Fruit fly (Drosophila melanogaster) whole organism, wandering third instar larva: ENCODE measurements around the gene plh.

Experiments used
- Abd-B ChIP-seq: fragments of >200 bp; optimal IDR thresholded peaks from 2 replicates; lab custom pipeline; 2017; ENCODE audit warnings: missing biosample characterization, missing genetic modification characterization
- CG32264 ChIP-seq: fragments of 200-800 bp; sonication (Bioruptor generic); optimal IDR thresholded peaks from 2 replicates; lab custom pipeline; 2016; ENCODE audit warnings: missing biosample characterization, missing genetic modification characterization
- CG9705 ChIP-seq: fragments of 200-800 bp; sonication (Bioruptor generic); optimal IDR thresholded peaks from 2 replicates; lab custom pipeline; 2018; ENCODE audit warnings: missing biosample characterization, mild to moderate bottlenecking, missing genetic modification characterization
- CrebA ChIP-seq: fragments of 200-800 bp; sonication (Bioruptor generic); optimal IDR thresholded peaks from 2 replicates; lab custom pipeline; 2016; ENCODE audit warnings: missing biosample characterization, mild to moderate bottlenecking, missing genetic modification characterization, borderline replicate concordance
- Dfd ChIP-seq: fragments of >200 bp; optimal IDR thresholded peaks from 2 replicates; lab custom pipeline; 2017; ENCODE audit warnings: missing biosample characterization, missing genetic modification characterization
- Dif ChIP-seq: fragments of 200-275, 200-300 bp; sonication (Bioruptor generic); optimal IDR thresholded peaks from 2 replicates; lab custom pipeline; 2018; ENCODE audit warnings: missing biosample characterization, missing genetic modification characterization; ENCODE audit not compliant: partially characterized antibody
- HLH106 ChIP-seq: fragments of 200-800 bp; optimal IDR thresholded peaks from 3 replicates; lab custom pipeline; 2019; ENCODE audit warnings: missing biosample characterization, mild to moderate bottlenecking, missing genetic modification characterization, moderate library complexity
- Hnf4 ChIP-seq: fragments of 200-800 bp; sonication (Bioruptor generic); optimal IDR thresholded peaks from 2 replicates; lab custom pipeline; 2016; ENCODE audit warnings: missing biosample characterization, mild to moderate bottlenecking, missing genetic modification characterization
- Hr83 ChIP-seq: fragments of 200-300 bp; sonication (Bioruptor generic); optimal IDR thresholded peaks from 2 replicates; lab custom pipeline; 2016; ENCODE audit warnings: missing biosample characterization, mild to moderate bottlenecking, missing genetic modification characterization, moderate library complexity; ENCODE audit not compliant: poor library complexity, severe bottlenecking
- Jra ChIP-seq: sonication (Bioruptor generic); optimal IDR thresholded peaks from 2 replicates; lab custom pipeline; 2016; ENCODE audit warnings: missing biosample characterization, missing genetic modification characterization
- Mio ChIP-seq: sonication (Bioruptor generic); optimal IDR thresholded peaks from 2 replicates; lab custom pipeline; 2016; ENCODE audit warnings: missing biosample characterization, missing genetic modification characterization
- Myc ChIP-seq: fragments of >200 bp; optimal IDR thresholded peaks from 2 replicates; lab custom pipeline; 2017
- N ChIP-seq: fragments of >200 bp; optimal IDR thresholded peaks from 2 replicates; lab custom pipeline; 2018; ENCODE audit warnings: missing biosample characterization, missing external identifiers, missing genetic modification characterization
- Rel ChIP-seq, 2 experiments: fragments of 200-800 bp; sonication (Bioruptor generic) in 1 of 2; optimal IDR thresholded peaks; 2 replicates in 1 of 2; 3 replicates in 1 of 2; lab custom pipeline; 2016 to 2019; ENCODE audit warnings: mild to moderate bottlenecking in 2 of 2, missing biosample characterization in 2 of 2, missing genetic modification characterization in 2 of 2, moderate library complexity in 1 of 2
- Sp1 ChIP-seq: fragments of 200-800 bp; sonication (Bioruptor generic); optimal IDR thresholded peaks from 3 replicates; lab custom pipeline; 2019; ENCODE audit warnings: missing biosample characterization, mild to moderate bottlenecking, missing genetic modification characterization, moderate library complexity
- Vsx2 ChIP-seq: fragments of 200-300, 225-300 bp; sonication (Bioruptor generic); optimal IDR thresholded peaks from 2 replicates; lab custom pipeline; 2018; ENCODE audit warnings: missing biosample characterization, missing genetic modification characterization; ENCODE audit not compliant: partially characterized antibody
- br ChIP-seq: fragments of 200-800 bp; sonication (Bioruptor generic); optimal IDR thresholded peaks from 2 replicates; lab custom pipeline; 2016; ENCODE audit warnings: missing biosample characterization, missing genetic modification characterization
- dl ChIP-seq, 2 experiments: fragments of 175-275, 200-275 bp in 1 of 2; fragments of 200-275 bp in 1 of 2; sonication (Bioruptor generic); optimal IDR thresholded peaks; lab custom pipeline; 2018; ENCODE audit warnings: mild to moderate bottlenecking in 2 of 2, missing biosample characterization in 2 of 2, missing genetic modification characterization in 2 of 2, moderate library complexity in 2 of 2; ENCODE audit not compliant: partially characterized antibody in 2 of 2, insufficient read depth in 1 of 2
- dmrt93B ChIP-seq: fragments of 200-800 bp; sonication (Bioruptor generic); optimal IDR thresholded peaks from 2 replicates; lab custom pipeline; 2018; ENCODE audit warnings: missing biosample characterization, mild to moderate bottlenecking, missing genetic modification characterization
- ey ChIP-seq: fragments of 200-800 bp; sonication (Bioruptor generic); optimal IDR thresholded peaks from 2 replicates; lab custom pipeline; 2016; ENCODE audit warnings: missing biosample characterization, missing genetic modification characterization
- h ChIP-seq: fragments of 200-800 bp; sonication (Bioruptor generic); optimal IDR thresholded peaks from 3 replicates; lab custom pipeline; 2016; ENCODE audit warnings: missing biosample characterization, mild to moderate bottlenecking, missing genetic modification characterization
- jim ChIP-seq: fragments of 175-275, 200-325 bp; sonication (Bioruptor generic); optimal IDR thresholded peaks from 2 replicates; lab custom pipeline; 2016; ENCODE audit warnings: missing biosample characterization, mild to moderate bottlenecking, missing genetic modification characterization
- lola ChIP-seq: fragments of >200 bp; optimal IDR thresholded peaks from 2 replicates; lab custom pipeline; 2017; ENCODE audit warnings: missing biosample characterization, missing genetic modification characterization
- pan ChIP-seq: fragments of >200 bp; optimal IDR thresholded peaks from 2 replicates; lab custom pipeline; 2017
- rgr ChIP-seq: fragments of 200-800 bp; sonication (Bioruptor generic); optimal IDR thresholded peaks from 3 replicates; lab custom pipeline; 2016; ENCODE audit warnings: missing biosample characterization, mild to moderate bottlenecking, missing genetic modification characterization
- sv ChIP-seq: fragments of 200-800 bp; sonication (Bioruptor generic); optimal IDR thresholded peaks from 3 replicates; lab custom pipeline; 2016; ENCODE audit warnings: missing biosample characterization, missing genetic modification characterization
- tai ChIP-seq: sonication (Bioruptor generic); optimal IDR thresholded peaks from 2 replicates; lab custom pipeline; 2016; ENCODE audit warnings: missing biosample characterization, missing genetic modification characterization
- woc ChIP-seq: sonication (Bioruptor generic); optimal IDR thresholded peaks from 2 replicates; lab custom pipeline; 2016; ENCODE audit warnings: missing biosample characterization, mild to moderate bottlenecking, missing genetic modification characterization

The plh gene

DNA sequence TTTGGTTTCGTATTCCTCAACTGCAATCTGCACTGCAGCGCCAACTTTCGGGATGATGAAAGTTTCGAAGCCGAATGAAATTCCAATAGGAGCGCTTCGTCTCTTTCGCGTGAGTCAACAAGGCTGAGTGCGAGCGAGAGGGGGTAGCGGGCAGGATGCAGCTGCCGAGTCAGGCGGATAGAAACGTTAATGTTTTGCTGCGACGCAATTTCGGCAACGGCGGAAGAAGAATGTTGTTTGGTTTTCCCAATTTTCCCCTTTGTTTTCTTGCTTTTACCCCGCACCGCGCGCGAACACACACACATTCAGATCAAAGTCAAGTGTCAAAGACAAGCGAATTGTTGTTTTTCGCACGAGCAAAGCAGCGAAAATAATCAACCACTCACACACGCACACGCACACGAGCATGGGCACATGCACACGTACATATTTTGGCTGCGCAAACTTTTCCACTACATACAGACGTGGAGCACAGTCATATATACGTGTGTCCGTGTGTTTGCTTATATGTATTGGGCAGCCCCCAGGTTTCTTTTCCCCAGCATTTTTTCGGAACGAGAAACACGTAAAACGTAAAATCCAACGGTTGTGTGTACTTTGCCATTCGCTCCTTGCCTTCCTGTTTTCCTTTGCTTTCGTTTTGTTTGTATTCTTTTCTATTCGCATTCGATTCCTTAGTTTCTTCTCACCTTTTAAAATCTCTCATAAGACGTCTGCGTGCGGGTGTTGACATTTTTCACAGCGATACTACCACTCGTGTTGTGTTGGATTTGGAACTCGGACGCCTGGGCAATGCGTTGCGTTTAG, 58.9 kb downstream of the plh start:
- peak; percentile 64 for TF ChIP-seq h (GFP tag; lab: Kevin White, UChicago)
- peak; percentile 18 for TF ChIP-seq rgr
- no peak for TF ChIP-seq Sp1 (GFP tag; lab: Kevin White, UChicago)
- no peak for TF ChIP-seq lola (GFP tag; lab: Kevin White, UChicago)
- TF ChIP-seq Vsx2 (GFP tag; lab: Kevin White, UChicago) = no peak
- TF ChIP-seq pan (lab: Kevin White, UChicago) = no peak
- no peak for TF ChIP-seq Myc (lab: Kevin White, UChicago)
- no peak for TF ChIP-seq Rel (GFP tag; optimal IDR thresholded peaks at IDR 0.05; lab: Kevin White, UChicago)
- peak; percentile 73 for TF ChIP-seq Rel (tag; optimal IDR thresholded peaks at IDR 0.05; lab: Kevin White, UChicago)
- no peak for TF ChIP-seq jim
- no peak for TF ChIP-seq Hr83 (GFP tag; lab: Kevin White, UChicago)
- TF ChIP-seq Abd-B (GFP tag; lab: Kevin White, UChicago) = no peak
- peak; percentile 76 for TF ChIP-seq CrebA (GFP tag; lab: Kevin White, UChicago)
- no peak for TF ChIP-seq woc (GFP tag; lab: Kevin White, UChicago)
- TF ChIP-seq dl (GFP tag; optimal IDR thresholded peaks at IDR 0.05; lab: Kevin White, UChicago; ENCODE audit: insufficient read depth in 1 of 2, partially characterized antibody in 2 of 2) = peak in 1 of 2 experiments; percentile 8
- no peak for TF ChIP-seq ey
- TF ChIP-seq N (GFP tag; lab: Kevin White, UChicago) = peak; percentile 74
- no peak for TF ChIP-seq Dfd (GFP tag; lab: Kevin White, UChicago)
- TF ChIP-seq Hnf4 (GFP tag; lab: Kevin White, UChicago) = peak; percentile 32
- no peak for TF ChIP-seq tai (GFP tag; lab: Kevin White, UChicago)
- no peak for TF ChIP-seq HLH106 (tag; lab: Kevin White, UChicago)
- TF ChIP-seq sv (GFP tag; lab: Kevin White, UChicago) = no peak
- peak; percentile 53 for TF ChIP-seq Dif (GFP tag; lab: Kevin White, UChicago)
- TF ChIP-seq dmrt93B (GFP tag; lab: Kevin White, UChicago) = no peak
- no peak for TF ChIP-seq CG9705
- peak; percentile 23 for TF ChIP-seq br
- no peak for TF ChIP-seq Mio (GFP tag; lab: Kevin White, UChicago)
- peak; percentile 21 for TF ChIP-seq Jra (GFP tag; lab: Kevin White, UChicago)
- TF ChIP-seq CG32264 (GFP tag; lab: Kevin White, UChicago) = no peak

DNA sequence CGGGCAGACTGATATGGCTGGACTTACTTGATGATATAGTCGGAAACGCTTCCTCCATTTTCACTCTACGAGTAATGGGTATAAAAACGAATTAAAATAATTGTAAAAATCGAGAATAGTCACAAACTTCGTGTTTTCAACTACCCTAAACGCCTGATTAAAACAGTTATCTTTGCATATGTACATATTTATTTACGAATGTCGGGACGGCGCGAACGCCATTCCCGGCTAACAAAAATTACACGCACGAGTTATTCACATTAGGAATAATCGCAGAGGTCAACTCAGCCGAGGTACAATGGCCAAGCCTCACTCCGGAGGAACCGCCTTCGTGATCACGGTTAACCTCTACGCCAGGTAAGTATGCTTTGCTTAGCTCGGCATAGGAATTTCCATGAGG, 63.1 kb downstream of the plh start:
- no peak for TF ChIP-seq Rel (GFP tag; optimal IDR thresholded peaks at IDR 0.05; lab: Kevin White, UChicago)
- TF ChIP-seq Rel (tag; optimal IDR thresholded peaks at IDR 0.05; lab: Kevin White, UChicago) = no peak
- TF ChIP-seq sv (GFP tag; lab: Kevin White, UChicago) = no peak
- TF ChIP-seq Vsx2 (GFP tag; lab: Kevin White, UChicago) = no peak
- TF ChIP-seq lola (GFP tag; lab: Kevin White, UChicago) = no peak
- TF ChIP-seq, all 38 proteins: peak for 0
